Fruit fly (Drosophila melanogaster) whole organism, wandering third instar larva: ENCODE results near the gene Prestin.
A peak's percentile ranks its signal among the peaks of the same experiment; 100 is the strongest.

Experiments
- Abd-B ChIP-seq: fragments of >200 bp; optimal IDR thresholded peaks from 2 replicates; lab custom pipeline; 2017; ENCODE audit warnings: missing biosample characterization, missing genetic modification characterization
- CG32264 ChIP-seq: fragments of 200-800 bp; sonication (Bioruptor generic); optimal IDR thresholded peaks from 2 replicates; lab custom pipeline; 2016; ENCODE audit warnings: missing biosample characterization, missing genetic modification characterization
- CG9705 ChIP-seq: fragments of 200-800 bp; sonication (Bioruptor generic); optimal IDR thresholded peaks from 2 replicates; lab custom pipeline; 2018; ENCODE audit warnings: missing biosample characterization, mild to moderate bottlenecking, missing genetic modification characterization
- Hr78 ChIP-seq: fragments of >200 bp; optimal IDR thresholded peaks from 2 replicates; lab custom pipeline; 2017; ENCODE audit warnings: missing biosample characterization, missing genetic modification characterization
- Hr83 ChIP-seq: fragments of 200-300 bp; sonication (Bioruptor generic); optimal IDR thresholded peaks from 2 replicates; lab custom pipeline; 2016; ENCODE audit warnings: missing biosample characterization, mild to moderate bottlenecking, missing genetic modification characterization, moderate library complexity; ENCODE audit not compliant: poor library complexity, severe bottlenecking
- Myc ChIP-seq: fragments of >200 bp; optimal IDR thresholded peaks from 2 replicates; lab custom pipeline; 2017
- Sp1 ChIP-seq: fragments of 200-800 bp; sonication (Bioruptor generic); optimal IDR thresholded peaks from 3 replicates; lab custom pipeline; 2019; ENCODE audit warnings: missing biosample characterization, mild to moderate bottlenecking, missing genetic modification characterization, moderate library complexity
- dsf ChIP-seq: sonication (Bioruptor generic); optimal IDR thresholded peaks from 2 replicates; lab custom pipeline; 2016; ENCODE audit warnings: missing biosample characterization, missing genetic modification characterization, borderline replicate concordance
- fru ChIP-seq: fragments of 200-800 bp; sonication (Bioruptor generic); optimal IDR thresholded peaks from 3 replicates; lab custom pipeline; 2016; ENCODE audit warnings: missing biosample characterization, mild to moderate bottlenecking, missing genetic modification characterization
- h ChIP-seq: fragments of 200-800 bp; sonication (Bioruptor generic); optimal IDR thresholded peaks from 3 replicates; lab custom pipeline; 2016; ENCODE audit warnings: missing biosample characterization, mild to moderate bottlenecking, missing genetic modification characterization
- pan ChIP-seq: fragments of >200 bp; optimal IDR thresholded peaks from 2 replicates; lab custom pipeline; 2017
- sv ChIP-seq: fragments of 200-800 bp; sonication (Bioruptor generic); optimal IDR thresholded peaks from 3 replicates; lab custom pipeline; 2016; ENCODE audit warnings: missing biosample characterization, missing genetic modification characterization
- usp ChIP-seq: fragments of >200 bp; optimal IDR thresholded peaks from 2 replicates; lab custom pipeline; 2017; ENCODE audit warnings: missing biosample characterization, missing genetic modification characterization
- woc ChIP-seq: sonication (Bioruptor generic); optimal IDR thresholded peaks from 2 replicates; lab custom pipeline; 2016; ENCODE audit warnings: missing biosample characterization, mild to moderate bottlenecking, missing genetic modification characterization

DNA sequence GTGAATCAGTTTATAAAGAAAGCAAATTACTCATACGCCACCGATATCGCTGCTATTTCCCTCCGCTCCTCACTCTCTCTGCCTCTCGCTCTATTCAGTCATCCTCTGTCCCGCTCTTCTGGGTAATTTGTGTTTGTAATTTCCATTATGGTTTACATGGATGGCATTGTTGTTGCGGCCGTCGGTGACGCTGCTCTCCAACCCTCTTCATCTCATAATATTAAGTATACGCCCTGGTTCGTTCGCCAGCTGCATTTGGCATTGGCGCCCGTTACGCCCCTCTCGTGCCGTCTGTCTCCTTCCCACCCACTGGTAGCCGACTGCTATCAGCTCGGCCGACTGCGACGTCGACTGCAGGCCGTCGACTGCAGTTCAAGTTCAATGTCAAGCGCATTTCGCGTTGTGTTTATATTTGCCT lies 39.7 kb upstream of the Prestin start:
- TF ChIP-seq pan (lab: Kevin White, UChicago) (no peak), h (GFP tag; lab: Kevin White, UChicago) (peak; percentile 67), Hr83 (GFP tag; lab: Kevin White, UChicago) (peak; percentile 58), Hr78 (GFP tag; lab: Kevin White, UChicago) (no peak), Myc (lab: Kevin White, UChicago) (no peak), woc (GFP tag; lab: Kevin White, UChicago) (no peak), CG32264 (peak; percentile 14), dsf (GFP tag; lab: Kevin White, UChicago) (no peak), Sp1 (GFP tag; lab: Kevin White, UChicago) (peak; percentile 39), sv (GFP tag; lab: Kevin White, UChicago) (no peak), CG9705 (GFP tag; lab: Kevin White, UChicago) (no peak), usp (no peak), fru (peak; percentile 49), Abd-B (no peak)
